Worm (Caenorhabditis elegans): Measurements from ENCODE around the gene K07H8.12.

Gene K07H8.12

ce11 chrIV:8268024-8268423 is 8.5 kb downstream of the K07H8.12 start, which contains the start of the genes K07H8.5 and K07H8.8 (continued):
- TF ChIP-seq B0336.3 (GFP tag; IDR thresholded peaks at IDR 0.05) (no peak), nhr-80 (tag; optimal IDR thresholded peaks at IDR 0.05) (no peak)

DNA sequence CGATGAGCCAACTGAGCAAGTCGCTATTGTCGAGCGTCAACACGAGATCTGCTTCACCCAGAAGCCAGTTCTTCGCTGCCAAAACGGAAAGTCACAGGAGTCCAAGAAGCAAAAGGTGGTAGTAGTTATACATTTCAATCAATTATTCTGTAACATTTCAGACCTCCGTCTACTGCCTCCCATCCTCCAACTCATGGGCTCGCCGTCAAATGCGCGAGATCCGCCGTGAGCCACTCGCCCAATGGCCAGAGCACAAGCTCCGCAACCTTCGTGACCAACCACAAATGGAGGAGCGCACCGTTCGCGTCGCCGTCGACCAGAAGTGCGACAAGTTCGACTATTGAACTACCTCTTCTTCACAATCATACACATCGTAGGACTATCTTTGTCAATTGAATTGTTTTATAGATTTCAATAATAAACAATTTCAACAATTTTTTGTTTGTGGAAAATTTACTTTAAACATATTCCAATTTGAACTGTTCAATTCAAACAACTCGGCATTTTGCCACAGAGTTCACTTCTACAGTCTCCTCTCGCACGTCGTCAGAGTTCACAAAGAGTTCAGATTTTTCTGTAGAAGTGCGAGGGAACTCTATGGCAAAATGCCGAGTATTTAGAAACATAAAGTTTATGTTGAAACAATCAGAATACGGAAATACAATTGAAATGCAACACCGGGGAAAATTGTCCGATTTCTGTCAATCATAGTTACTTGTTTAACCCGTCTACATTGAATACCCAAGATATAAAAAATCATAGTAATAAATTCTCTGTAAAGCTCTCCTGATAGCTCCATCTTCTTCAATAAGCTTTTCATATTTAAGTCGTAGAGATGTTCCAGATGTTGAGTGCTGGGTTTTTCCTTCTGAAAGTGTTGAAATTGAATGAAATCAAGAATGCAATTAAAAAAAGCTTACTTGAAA is 10.2 kb downstream of the K07H8.12 start:
- TF ChIP-seq lsy-27 (tag; optimal IDR thresholded peaks at IDR 0.05; ENCODE audit: borderline replicate concordance, insufficient read depth) = no peak
- TF ChIP-seq ceh-91 (GFP tag; IDR thresholded peaks at IDR 0.05) = no peak
- TF ChIP-seq let-526 (GFP tag; IDR thresholded peaks at IDR 0.05) = peak; percentile 54; the same call in 1 of the 2 replicates
- no peak for TF ChIP-seq ztf-26 (tag; optimal IDR thresholded peaks at IDR 0.05)
- TF ChIP-seq hrde-1 (tag; optimal IDR thresholded peaks at IDR 0.05; ENCODE audit: borderline replicate concordance) = no peak
- peak; percentile 23; the same call in 1 of the 2 replicates for TF ChIP-seq pbrm-1 (GFP tag; IDR thresholded peaks at IDR 0.05)
- 0 out of 2 replicates have a peak, but pooled peaks have one; percentile 4 for TF ChIP-seq rcor-1 (GFP tag; IDR thresholded peaks at IDR 0.05)
- peak; percentile 90 for TF ChIP-seq repo-1 (tag; optimal IDR thresholded peaks at IDR 0.05)
- TF ChIP-seq mcd-1 (GFP tag; IDR thresholded peaks at IDR 0.05) = 0 out of 2 replicates have a peak, but pooled peaks have one; percentile 39
- TF ChIP-seq ets-4 (GFP tag; optimal IDR thresholded peaks at IDR 0.05) = no peak
- 0 out of 2 replicates have a peak, but pooled peaks have one; percentile 38 for TF ChIP-seq ekl-4 (GFP tag; IDR thresholded peaks at IDR 0.05)
- no peak for TF ChIP-seq hsf-1 (GFP tag; IDR thresholded peaks at IDR 0.05)
- no peak for TF ChIP-seq nhr-27 (tag; optimal IDR thresholded peaks at IDR 0.05)
- TF ChIP-seq K11D2.4 (GFP tag; IDR thresholded peaks at IDR 0.05) = 0 out of 2 replicates have a peak, but pooled peaks have one; percentile 8
- TF ChIP-seq bed-1 (GFP tag; IDR thresholded peaks at IDR 0.05) = no peak
- no peak for TF ChIP-seq lir-1 (GFP tag; conservative IDR thresholded peaks at IDR 0.05)
- 0 out of 2 replicates have a peak, but pooled peaks have one; percentile 73 for TF ChIP-seq ceh-58 (GFP tag; IDR thresholded peaks at IDR 0.05)
- no peak for TF ChIP-seq F55B11.4 (tag; optimal IDR thresholded peaks at IDR 0.05; ENCODE audit: borderline replicate concordance, insufficient read depth)
- TF ChIP-seq egl-18 (GFP tag; IDR thresholded peaks at IDR 0.05) = no peak
- no peak for TF ChIP-seq B0019.2 (GFP tag; conservative IDR thresholded peaks at IDR 0.05)
- TF ChIP-seq F23B12.7 (tag; optimal IDR thresholded peaks at IDR 0.05; ENCODE audit: insufficient read depth) = no peak
- no peak for TF ChIP-seq K12H6.12 (tag; optimal IDR thresholded peaks at IDR 0.05)
- TF ChIP-seq T26A5.8 (tag; optimal IDR thresholded peaks at IDR 0.05) = no peak
- no peak for TF ChIP-seq pha-4 (tag; optimal IDR thresholded peaks at IDR 0.05)
- no peak for TF ChIP-seq F10E7.11 (tag; optimal IDR thresholded peaks at IDR 0.05)
- TF ChIP-seq hlh-26 (GFP tag; conservative IDR thresholded peaks at IDR 0.05) = no peak
- TF ChIP-seq akir-1 (GFP tag; optimal IDR thresholded peaks at IDR 0.05) = no peak
- TF ChIP-seq snpc-1.3 (tag; optimal IDR thresholded peaks at IDR 0.05; ENCODE audit: insufficient read depth) = no peak
- TF ChIP-seq bed-2 (GFP tag; IDR thresholded peaks at IDR 0.05) = no peak
- no peak for TF ChIP-seq Y79H2A.3 (GFP tag; conservative IDR thresholded peaks at IDR 0.05)
- 0 out of 2 replicates have a peak, but pooled peaks have one; percentile 15 for TF ChIP-seq hmg-20 (GFP tag; IDR thresholded peaks at IDR 0.05)
- TF ChIP-seq attf-3 (GFP tag; conservative IDR thresholded peaks at IDR 0.05) = no peak
- peak; percentile 36 for TF ChIP-seq tlf-1 (GFP tag; optimal IDR thresholded peaks at IDR 0.05)
- TF ChIP-seq nfyb-1 (GFP tag; IDR thresholded peaks at IDR 0.05) = peak; percentile 45
- peak; percentile 15 for TF ChIP-seq attf-5 (GFP tag; optimal IDR thresholded peaks at IDR 0.05)
- TF ChIP-seq nhr-120 (GFP tag; IDR thresholded peaks at IDR 0.05) = no peak
- 0 out of 2 replicates have a peak, but pooled peaks have one; percentile 14 for TF ChIP-seq madf-6 (GFP tag; IDR thresholded peaks at IDR 0.05)
- no peak for TF ChIP-seq aptf-3 (GFP tag; IDR thresholded peaks at IDR 0.05)
- no peak for TF ChIP-seq nhr-179 (tag; optimal IDR thresholded peaks at IDR 0.05)
- TF ChIP-seq Y56A3A.18 (GFP tag; IDR thresholded peaks at IDR 0.05) = no peak; the same call in 1 of the 2 replicates
- no peak for TF ChIP-seq snpc-3.4 (tag; optimal IDR thresholded peaks at IDR 0.05)
- TF ChIP-seq tbp1 (GFP tag; optimal IDR thresholded peaks at IDR 0.05) = peak; percentile 32
